Fruit fly (Drosophila melanogaster) whole organism, prepupa: Measurements from ENCODE around the gene CG14931.

Experiments used
- Blimp-1 ChIP-seq: fragments of 200-800 bp; sonication (Bioruptor generic); optimal IDR thresholded peaks from 3 replicates; lab custom pipeline; 2017; ENCODE audit warnings: missing biosample characterization, missing genetic modification characterization, mild to moderate bottlenecking, moderate library complexity, missing genetic modification reagents
- CG10669 ChIP-seq: fragments of 200-800 bp; sonication (Bioruptor generic); optimal IDR thresholded peaks from 3 replicates; lab custom pipeline; 2018; ENCODE audit warnings: missing biosample characterization, mild to moderate bottlenecking, missing genetic modification characterization, moderate library complexity
- CG11902 ChIP-seq: fragments of 200-800 bp; sonication (Bioruptor generic); optimal IDR thresholded peaks from 3 replicates; lab custom pipeline; 2016; ENCODE audit warnings: missing biosample characterization, missing genetic modification characterization
- CG15336 ChIP-seq: fragments of 200-800 bp; sonication (Bioruptor generic); IDR thresholded peaks from 2 replicates; pipeline ENCODE4 v1.3.6; 2022; ENCODE audit warnings: missing biosample characterization, missing genetic modification characterization
- CG16779 ChIP-seq: fragments of 200-800 bp; sonication (Bioruptor generic); optimal IDR thresholded peaks from 3 replicates; lab custom pipeline; 2017; ENCODE audit warnings: missing biosample characterization, mild to moderate bottlenecking, missing genetic modification characterization
- CG3032 ChIP-seq: fragments of 200-800 bp; optimal IDR thresholded peaks from 2 replicates; lab custom pipeline; 2019; ENCODE audit warnings: missing biosample characterization, mild to moderate bottlenecking, missing genetic modification characterization, moderate library complexity
- CG31627 ChIP-seq: fragments of 200-800 bp; sonication (Bioruptor generic); optimal IDR thresholded peaks from 3 replicates; lab custom pipeline; 2016; ENCODE audit warnings: missing biosample characterization, missing genetic modification characterization
- CG34406 ChIP-seq: fragments of 200-800 bp; sonication (Bioruptor generic); optimal IDR thresholded peaks from 3 replicates; lab custom pipeline; 2016; ENCODE audit warnings: missing biosample characterization, missing genetic modification characterization
- CG3919 ChIP-seq: fragments of 200-800 bp; sonication (Bioruptor generic); optimal IDR thresholded peaks from 3 replicates; lab custom pipeline; 2016; ENCODE audit warnings: missing biosample characterization, missing genetic modification characterization
- CG4318 ChIP-seq: fragments of 200-800 bp; sonication (Bioruptor generic); optimal IDR thresholded peaks from 3 replicates; lab custom pipeline; 2017; ENCODE audit warnings: missing biosample characterization, mild to moderate bottlenecking, missing genetic modification characterization
- CG6163 ChIP-seq: fragments of 200-800 bp; sonication (Bioruptor generic); IDR thresholded peaks from 3 replicates; pipeline ENCODE4 v1.3.6; 2022; ENCODE audit warnings: missing biosample characterization, missing genetic modification characterization
- CG6276 ChIP-seq: fragments of 200-800 bp; sonication (Bioruptor generic); optimal IDR thresholded peaks from 2 replicates; lab custom pipeline; 2017; ENCODE audit warnings: missing biosample characterization, mild to moderate bottlenecking, missing genetic modification characterization
- CG6792 ChIP-seq: fragments of 200-800 bp; sonication (Bioruptor generic); optimal IDR thresholded peaks from 3 replicates; lab custom pipeline; 2016; ENCODE audit warnings: missing biosample characterization, missing genetic modification characterization
- CG7368 ChIP-seq: fragments of 200-800 bp; sonication (Bioruptor generic); optimal IDR thresholded peaks from 3 replicates; lab custom pipeline; 2016; ENCODE audit warnings: missing biosample characterization, missing genetic modification characterization
- CG8319 ChIP-seq: fragments of 200-800 bp; sonication (Bioruptor generic); optimal IDR thresholded peaks from 3 replicates; lab custom pipeline; 2016; ENCODE audit warnings: missing biosample characterization, missing genetic modification characterization
- CG8632 ChIP-seq: fragments of 200-800 bp; sonication (Bioruptor generic); optimal IDR thresholded peaks from 3 replicates; lab custom pipeline; 2016; ENCODE audit warnings: missing biosample characterization, missing genetic modification characterization
- Eip78C ChIP-seq: fragments of 200-800 bp; sonication (Bioruptor generic); peaks from one replicate; lab custom pipeline; 2016; ENCODE audit warnings: missing biosample characterization, missing genetic modification characterization
- Eip93F ChIP-seq: fragments of 200-800 bp; sonication (Bioruptor generic); optimal IDR thresholded peaks from 2 replicates; lab custom pipeline; 2016; ENCODE audit warnings: missing biosample characterization, mild to moderate bottlenecking, missing genetic modification characterization
- Ets21C ChIP-seq: fragments of 200-800 bp; sonication (Bioruptor generic); optimal IDR thresholded peaks from 3 replicates; lab custom pipeline; 2016; ENCODE audit warnings: missing biosample characterization, missing genetic modification characterization
- Ets96B ChIP-seq: fragments of 200-800 bp; optimal IDR thresholded peaks from 2 replicates; lab custom pipeline; 2019; ENCODE audit warnings: missing biosample characterization, mild to moderate bottlenecking, missing genetic modification characterization, moderate library complexity
- Hr38 ChIP-seq: sonication (Bioruptor generic); optimal IDR thresholded peaks from 2 replicates; lab custom pipeline; 2016; ENCODE audit warnings: missing biosample characterization, missing genetic modification characterization
- Hr4 ChIP-seq: fragments of 200-800 bp; sonication (Bioruptor generic); optimal IDR thresholded peaks from 3 replicates; lab custom pipeline; 2016; ENCODE audit warnings: missing biosample characterization, missing genetic modification characterization
- Lpt ChIP-seq: fragments of 200-800 bp; sonication (Bioruptor generic); optimal IDR thresholded peaks from 3 replicates; lab custom pipeline; 2016; ENCODE audit warnings: missing biosample characterization, missing genetic modification characterization
- OdsH ChIP-seq: fragments of 200-800 bp; sonication (Bioruptor generic); optimal IDR thresholded peaks from 3 replicates; lab custom pipeline; 2016; ENCODE audit warnings: missing biosample characterization, missing genetic modification characterization
- Sox14 ChIP-seq: fragments of 200-800 bp; sonication (Bioruptor generic); optimal IDR thresholded peaks from 3 replicates; lab custom pipeline; 2016; ENCODE audit warnings: missing biosample characterization, missing genetic modification characterization
- Sox15 ChIP-seq: fragments of 200-800 bp; sonication (Bioruptor generic); optimal IDR thresholded peaks from 3 replicates; lab custom pipeline; 2016; ENCODE audit warnings: missing biosample characterization, missing genetic modification characterization
- achi ChIP-seq: fragments of 200-800 bp; sonication (Bioruptor generic); optimal IDR thresholded peaks from 3 replicates; lab custom pipeline; 2016; ENCODE audit warnings: missing biosample characterization, missing genetic modification characterization
- acj6 ChIP-seq: fragments of 200-800 bp; sonication (Bioruptor generic); optimal IDR thresholded peaks from 3 replicates; lab custom pipeline; 2016; ENCODE audit warnings: missing biosample characterization, missing genetic modification characterization
- cyc ChIP-seq: fragments of 200-800 bp; sonication (Bioruptor generic); optimal IDR thresholded peaks from 3 replicates; lab custom pipeline; 2016; ENCODE audit warnings: missing biosample characterization, missing genetic modification characterization
- dac ChIP-seq: fragments of 200-800 bp; sonication (Bioruptor generic); optimal IDR thresholded peaks from 2 replicates; lab custom pipeline; 2017; ENCODE audit warnings: missing biosample characterization, mild to moderate bottlenecking, missing genetic modification characterization
- dsx ChIP-seq: fragments of 200-800 bp; optimal IDR thresholded peaks from 3 replicates; lab custom pipeline; 2019; ENCODE audit warnings: missing biosample characterization, mild to moderate bottlenecking, missing genetic modification characterization, moderate library complexity; ENCODE audit not compliant: poor library complexity, severe bottlenecking
- eg ChIP-seq: fragments of 200-800 bp; sonication (Bioruptor generic); IDR thresholded peaks from 3 replicates; pipeline ENCODE4 v1.3.6; 2022; ENCODE audit warnings: missing biosample characterization, missing genetic modification characterization
- fd85E ChIP-seq: fragments of 200-800 bp; sonication (Bioruptor generic); optimal IDR thresholded peaks from 3 replicates; lab custom pipeline; 2016; ENCODE audit warnings: missing biosample characterization, missing genetic modification characterization
- fkh ChIP-seq: fragments of 200-800 bp; sonication (Bioruptor generic); optimal IDR thresholded peaks from 3 replicates; lab custom pipeline; 2017; ENCODE audit warnings: missing biosample characterization, mild to moderate bottlenecking, missing genetic modification characterization, moderate library complexity
- lz ChIP-seq: fragments of 200-800 bp; sonication (Bioruptor generic); optimal IDR thresholded peaks from 3 replicates; lab custom pipeline; 2016; ENCODE audit warnings: missing biosample characterization, missing genetic modification characterization
- pdm3 ChIP-seq: fragments of 200-800 bp; sonication (Bioruptor generic); optimal IDR thresholded peaks from 3 replicates; lab custom pipeline; 2016; ENCODE audit warnings: missing biosample characterization, missing genetic modification characterization
- salr ChIP-seq, 2 experiments: fragments of 200-800 bp; sonication (Bioruptor generic); optimal IDR thresholded peaks; 3 replicates each; lab custom pipeline; 2016 to 2018; ENCODE audit warnings: missing biosample characterization in 2 of 2, missing genetic modification characterization in 2 of 2, mild to moderate bottlenecking in 1 of 2
- spab ChIP-seq: fragments of 200-800 bp; sonication (Bioruptor generic); optimal IDR thresholded peaks from 2 replicates; lab custom pipeline; 2017; ENCODE audit warnings: missing biosample characterization, mild to moderate bottlenecking, missing genetic modification characterization, missing genetic modification reagents

Gene CG14931

dm6 chr2L:11829277-11829676, 41.1 kb downstream of the CG14931 start, which contains the start of gene esc:
TSS of gene esc (minus strand) at chr2L:11829405.
- TF ChIP-seq CG6792 (no peak), dac (no peak), Eip78C (GFP tag; lab: Kevin White, UChicago) (no peak), CG6276 (GFP tag; lab: Kevin White, UChicago) (no peak), Blimp-1 (no peak), Sox14 (peak; percentile 21), acj6 (GFP tag; lab: Kevin White, UChicago) (no peak), CG31627 (GFP tag; lab: Kevin White, UChicago) (peak; percentile 26), CG10669 (GFP tag; lab: Kevin White, UChicago) (no peak), OdsH (GFP tag; lab: Kevin White, UChicago) (no peak), CG8319 (GFP tag; lab: Kevin White, UChicago) (no peak), fd85E (no peak), Hr4 (GFP tag; lab: Kevin White, UChicago) (no peak), dsx (no peak), cyc (GFP tag; lab: Kevin White, UChicago) (peak; percentile 28), lz (GFP tag; lab: Kevin White, UChicago) (no peak), Eip93F (GFP tag; lab: Kevin White, UChicago) (no peak), CG15336 (GFP tag; lab: Robert Waterston, UW) (no peak), CG8632 (no peak), spab (GFP tag; lab: Kevin White, UChicago) (no peak), Ets21C (GFP tag; lab: Kevin White, UChicago) (no peak), CG4318 (GFP tag; lab: Kevin White, UChicago) (no peak), Lpt (no peak)

DNA sequence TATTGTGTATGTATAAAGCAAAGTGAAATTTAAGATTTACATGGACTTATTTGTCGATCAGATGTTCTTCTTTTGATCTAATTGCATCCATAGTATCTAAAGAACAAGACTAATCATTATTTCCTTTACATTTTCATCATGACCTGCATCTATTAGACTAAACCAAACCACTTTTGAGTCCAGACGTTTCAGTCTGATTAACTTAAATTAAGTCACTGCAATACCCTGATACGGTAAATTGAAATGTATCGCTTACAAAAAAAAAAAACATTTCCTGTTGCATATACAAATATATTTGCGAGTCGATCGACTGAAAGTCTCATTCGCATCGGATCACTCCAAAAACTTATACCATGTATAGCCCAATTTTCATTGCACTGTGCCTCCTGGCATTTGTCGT, 45.7 kb downstream of the CG14931 start, which contains the start of gene CG45011:
CG45011 (plus strand) TSS at position 301 of the 400 bp plus-strand sequence.
- TF ChIP-seq CG6276 (GFP tag; lab: Kevin White, UChicago) (no peak), salr (GFP tag; optimal IDR thresholded peaks at IDR 0.05; lab: Kevin White, UChicago) (no peak), CG3919 (GFP tag; lab: Kevin White, UChicago) (no peak), eg (GFP tag; lab: Robert Waterston, UW) (no peak), CG6792 (no peak), CG16779 (tag; lab: Kevin White, UChicago) (no peak)

DNA sequence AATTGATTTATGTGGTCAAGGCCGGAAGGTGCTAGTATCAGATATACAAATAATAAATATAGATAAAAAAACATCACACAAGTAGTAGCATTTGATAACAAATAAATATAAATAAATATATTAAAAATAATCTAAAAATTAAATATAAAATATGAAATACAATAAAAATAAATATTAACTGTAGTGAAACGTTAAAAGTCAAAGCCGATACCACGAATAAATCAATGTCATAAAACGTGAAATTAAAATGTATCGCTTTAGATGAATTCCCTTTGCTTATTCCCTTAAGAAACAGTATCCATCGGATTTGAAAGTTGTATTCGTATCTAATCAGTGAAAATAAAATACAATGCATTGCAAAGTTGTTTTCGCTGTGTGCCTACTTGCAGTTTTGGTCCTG, 46.2 kb downstream of the CG14931 start, which contains the start of gene CG45012:
CG45012 (plus strand) TSS at position 301 of the 400 bp plus-strand sequence.
- no peak for TF ChIP-seq Eip93F (GFP tag; lab: Kevin White, UChicago)
- no peak for TF ChIP-seq Ets21C (GFP tag; lab: Kevin White, UChicago)

DNA sequence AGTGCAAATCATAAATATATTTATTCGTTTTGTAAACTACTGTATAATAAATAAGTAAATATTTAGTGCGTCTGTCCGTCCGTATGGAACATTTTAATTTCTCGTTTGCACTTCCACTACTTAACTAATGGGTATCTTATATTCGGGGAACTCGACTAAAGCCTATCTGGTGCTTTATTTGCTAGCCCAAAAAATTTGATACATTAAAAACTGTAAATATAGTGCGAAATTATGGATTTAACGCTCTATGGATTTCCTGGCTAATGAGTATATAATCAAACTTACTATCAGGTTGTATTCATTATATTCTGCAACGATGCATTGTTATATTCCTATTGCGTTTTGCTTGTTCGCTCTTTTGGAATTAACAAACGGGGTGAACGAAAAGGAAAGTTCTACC, 48.8 kb downstream of the CG14931 start, which contains the start of gene Sfp33A4:
Sfp33A4 (plus strand) TSS at position 301 of the 400 bp plus-strand sequence.
- no peak for TF ChIP-seq Hr38 (GFP tag; lab: Kevin White, UChicago)
- TF ChIP-seq CG11902 (GFP tag; lab: Kevin White, UChicago): no peak
- no peak for TF ChIP-seq dac
- TF ChIP-seq CG34406: no peak
- no peak for TF ChIP-seq spab (GFP tag; lab: Kevin White, UChicago)
- TF ChIP-seq fkh (GFP tag; lab: Kevin White, UChicago): no peak
- TF ChIP-seq Lpt: no peak
- no peak for TF ChIP-seq CG6163 (GFP tag; lab: Robert Waterston, UW)
- TF ChIP-seq eg (GFP tag; lab: Robert Waterston, UW): no peak
- no peak for TF ChIP-seq acj6 (GFP tag; lab: Kevin White, UChicago)
- TF ChIP-seq CG3032 (tag; lab: Kevin White, UChicago): no peak
- TF ChIP-seq CG7368: no peak
- no peak for TF ChIP-seq salr (GFP tag; optimal IDR thresholded peaks at IDR 0.05; lab: Kevin White, UChicago)
- no peak for TF ChIP-seq CG4318 (GFP tag; lab: Kevin White, UChicago)
- no peak for TF ChIP-seq CG6276 (GFP tag; lab: Kevin White, UChicago)
- no peak for TF ChIP-seq Ets96B (tag; lab: Kevin White, UChicago)
- no peak for TF ChIP-seq Sox15 (GFP tag; lab: Kevin White, UChicago)
- no peak for TF ChIP-seq pdm3 (GFP tag; lab: Kevin White, UChicago)
- no peak for TF ChIP-seq achi (GFP tag; lab: Kevin White, UChicago)
